Worm (Caenorhabditis elegans): ENCODE data around the gene R10E4.3.

DNA sequence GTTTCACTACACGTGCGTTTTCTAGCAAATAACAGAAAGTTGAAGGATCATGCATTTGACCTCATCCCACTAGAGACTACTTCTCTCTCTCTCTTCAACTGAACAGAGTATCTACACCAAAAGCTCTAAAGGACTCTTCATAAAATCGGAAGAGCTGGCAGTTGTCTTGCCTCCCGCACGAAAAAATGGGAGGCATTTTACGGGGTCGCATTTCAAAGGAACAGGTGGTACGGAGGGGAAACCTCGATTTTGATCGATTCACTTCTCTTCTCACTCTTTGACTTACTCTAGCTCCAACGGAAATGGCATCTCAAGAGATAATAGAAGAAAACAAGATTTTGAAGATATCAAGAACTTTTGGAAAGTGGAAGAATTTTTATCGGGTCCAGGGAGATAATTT, 4.1 kb downstream of the R10E4.3 start:
- TF ChIP-seq ceh-16 (tag; optimal IDR thresholded peaks at IDR 0.05) (no peak), nhr-12 (tag; optimal IDR thresholded peaks at IDR 0.05) (no peak), nhr-237 (tag; optimal IDR thresholded peaks at IDR 0.05) (no peak), nfya-1 (tag; optimal IDR thresholded peaks at IDR 0.05; ENCODE audit: insufficient read depth) (peak; percentile 15), nhr-25 (tag; optimal IDR thresholded peaks at IDR 0.05) (no peak), pqm-1 (tag; optimal IDR thresholded peaks at IDR 0.05) (no peak), unc-62 (GFP tag; optimal IDR thresholded peaks at IDR 0.05) (no peak), unc-39 (tag; optimal IDR thresholded peaks at IDR 0.05) (no peak), R02D3.7 (tag; optimal IDR thresholded peaks at IDR 0.05) (no peak)

Data from whole organism, L3 larva.